Fruit fly (Drosophila melanogaster) whole organism, prepupa: ENCODE results near the gene Jon65Aiii.

Experiments used
- CG11294 ChIP-seq: fragments of 200-800 bp; sonication (Bioruptor generic); IDR thresholded peaks from 2 replicates; pipeline ENCODE4 v1.3.6; 2022; ENCODE audit warnings: missing biosample characterization, missing genetic modification characterization
- CG11902 ChIP-seq: fragments of 200-800 bp; sonication (Bioruptor generic); optimal IDR thresholded peaks from 3 replicates; lab custom pipeline; 2016; ENCODE audit warnings: missing biosample characterization, missing genetic modification characterization
- CG31627 ChIP-seq: fragments of 200-800 bp; sonication (Bioruptor generic); optimal IDR thresholded peaks from 3 replicates; lab custom pipeline; 2016; ENCODE audit warnings: missing biosample characterization, missing genetic modification characterization
- CG32006 ChIP-seq: fragments of 200-800 bp; sonication (Bioruptor generic); optimal IDR thresholded peaks from 3 replicates; lab custom pipeline; 2017; ENCODE audit warnings: missing biosample characterization, mild to moderate bottlenecking, missing genetic modification characterization
- CG3919 ChIP-seq: fragments of 200-800 bp; sonication (Bioruptor generic); optimal IDR thresholded peaks from 3 replicates; lab custom pipeline; 2016; ENCODE audit warnings: missing biosample characterization, missing genetic modification characterization
- CG6276 ChIP-seq: fragments of 200-800 bp; sonication (Bioruptor generic); optimal IDR thresholded peaks from 2 replicates; lab custom pipeline; 2017; ENCODE audit warnings: missing biosample characterization, mild to moderate bottlenecking, missing genetic modification characterization
- CG6792 ChIP-seq: fragments of 200-800 bp; sonication (Bioruptor generic); optimal IDR thresholded peaks from 3 replicates; lab custom pipeline; 2016; ENCODE audit warnings: missing biosample characterization, missing genetic modification characterization
- Eip78C ChIP-seq: fragments of 200-800 bp; sonication (Bioruptor generic); peaks from one replicate; lab custom pipeline; 2016; ENCODE audit warnings: missing biosample characterization, missing genetic modification characterization
- Gug ChIP-seq: fragments of 200-800 bp; sonication (Bioruptor generic); IDR thresholded peaks from 2 replicates; pipeline ENCODE4 v1.3.6; 2022; ENCODE audit warnings: missing biosample characterization, missing genetic modification characterization
- Lpt ChIP-seq: fragments of 200-800 bp; sonication (Bioruptor generic); optimal IDR thresholded peaks from 3 replicates; lab custom pipeline; 2016; ENCODE audit warnings: missing biosample characterization, missing genetic modification characterization
- Smox ChIP-seq: fragments of 200-800 bp; sonication (Bioruptor generic); optimal IDR thresholded peaks from 3 replicates; lab custom pipeline; 2016; ENCODE audit warnings: missing biosample characterization, missing genetic modification characterization
- fkh ChIP-seq: fragments of 200-800 bp; sonication (Bioruptor generic); optimal IDR thresholded peaks from 3 replicates; lab custom pipeline; 2017; ENCODE audit warnings: missing biosample characterization, mild to moderate bottlenecking, missing genetic modification characterization, moderate library complexity
- pdm3 ChIP-seq: fragments of 200-800 bp; sonication (Bioruptor generic); optimal IDR thresholded peaks from 3 replicates; lab custom pipeline; 2016; ENCODE audit warnings: missing biosample characterization, missing genetic modification characterization
- topi ChIP-seq: fragments of 200-800 bp; sonication (Bioruptor generic); optimal IDR thresholded peaks from 3 replicates; lab custom pipeline; 2016; ENCODE audit warnings: missing biosample characterization, missing genetic modification characterization

- TF ChIP-seq pdm3 (GFP tag; lab: Kevin White, UChicago) (no peak), CG6276 (GFP tag; lab: Kevin White, UChicago) (no peak), topi (GFP tag; lab: Kevin White, UChicago) (no peak), CG3919 (GFP tag; lab: Kevin White, UChicago) (no peak), CG11294 (GFP tag; lab: Robert Waterston, UW) (no peak), CG32006 (GFP tag; lab: Kevin White, UChicago) (no peak), Lpt (GFP tag; lab: Kevin White, UChicago) (no peak), Eip78C (GFP tag; lab: Kevin White, UChicago) (no peak), Gug (GFP tag; lab: Robert Waterston, UW) (no peak), CG31627 (GFP tag; lab: Kevin White, UChicago) (no peak), Smox (GFP tag; lab: Kevin White, UChicago) (no peak), CG6792 (no peak), CG11902 (GFP tag; lab: Kevin White, UChicago) (no peak), fkh (GFP tag; lab: Kevin White, UChicago) (no peak)
Measured at dm6 chr3L:6010921-6011320, 39.6 kb upstream of the Jon65Aiii start, which contains the start of gene alphaKap4.
